Fruit fly (Drosophila melanogaster) whole organism, embryonic: ENCODE measurements around the gene CG11095.

Experiments
- ATbp ChIP-seq: fragments of 200-800 bp; sonication (Bioruptor generic); optimal IDR thresholded peaks from 2 replicates; lab custom pipeline; 2017; ENCODE audit warnings: missing biosample characterization, mild to moderate bottlenecking, missing genetic modification characterization, missing genetic modification reagents
- Blimp-1 ChIP-seq: fragments of 200-800 bp; sonication (Bioruptor generic); optimal IDR thresholded peaks from 3 replicates; lab custom pipeline; 2018; ENCODE audit warnings: missing biosample characterization, missing genetic modification characterization, mild to moderate bottlenecking, moderate library complexity, missing genetic modification reagents
- CG13775 ChIP-seq: fragments of 200-800 bp; sonication (Bioruptor generic); optimal IDR thresholded peaks from 3 replicates; lab custom pipeline; 2017; ENCODE audit warnings: missing biosample characterization, mild to moderate bottlenecking, missing genetic modification characterization
- CG15011 ChIP-seq: fragments of 200-800 bp; sonication (Bioruptor generic); optimal IDR thresholded peaks from 3 replicates; lab custom pipeline; 2018; ENCODE audit warnings: missing biosample characterization, mild to moderate bottlenecking, missing genetic modification characterization
- CG15269 ChIP-seq: fragments of 200-800 bp; sonication (Bioruptor generic); optimal IDR thresholded peaks from 2 replicates; lab custom pipeline; 2018; ENCODE audit warnings: missing biosample characterization, mild to moderate bottlenecking, missing genetic modification characterization, moderate library complexity
- CG18476 ChIP-seq: fragments of 200-800 bp; sonication (Bioruptor generic); optimal IDR thresholded peaks from 2 replicates; lab custom pipeline; 2016; ENCODE audit warnings: missing biosample characterization, mild to moderate bottlenecking, missing genetic modification characterization
- CG2199 ChIP-seq: fragments of 200-800 bp; sonication (Bioruptor generic); IDR thresholded peaks from 3 replicates; pipeline ENCODE4 v1.3.6; 2022; ENCODE audit warnings: missing biosample characterization, missing genetic modification characterization
- CG32772 ChIP-seq: fragments of 200-800 bp; sonication (Bioruptor generic); IDR thresholded peaks from 2 replicates; pipeline ENCODE4 v1.3.6; 2022; ENCODE audit warnings: missing biosample characterization, missing genetic modification characterization
- CG4282 ChIP-seq: fragments of 200-800 bp; sonication (Bioruptor generic); optimal IDR thresholded peaks from 2 replicates; lab custom pipeline; 2016; ENCODE audit warnings: missing biosample characterization, missing genetic modification characterization
- CG4617 ChIP-seq: fragments of 200-800 bp; sonication (Bioruptor generic); optimal IDR thresholded peaks from 3 replicates; lab custom pipeline; 2016; ENCODE audit warnings: missing biosample characterization, missing genetic modification characterization, borderline replicate concordance
- CG4820 ChIP-seq: fragments of 200-800 bp; sonication (Bioruptor generic); optimal IDR thresholded peaks from 3 replicates; lab custom pipeline; 2016; ENCODE audit warnings: missing biosample characterization, missing genetic modification characterization
- CG6689 ChIP-seq: fragments of 200-800 bp; sonication (Bioruptor generic); IDR thresholded peaks from 2 replicates; pipeline ENCODE4 v1.3.6; 2022; ENCODE audit warnings: missing biosample characterization, missing genetic modification characterization
- CG6854 ChIP-seq: fragments of 200-800 bp; sonication (Bioruptor generic); optimal IDR thresholded peaks from 3 replicates; lab custom pipeline; 2017; ENCODE audit warnings: missing biosample characterization, mild to moderate bottlenecking, missing genetic modification characterization
- CG7357 ChIP-seq: fragments of 200-800 bp; sonication (Bioruptor generic); IDR thresholded peaks from 3 replicates; pipeline ENCODE4 v1.3.6; 2022; ENCODE audit warnings: missing biosample characterization, missing genetic modification characterization
- CG8290 ChIP-seq, 3 experiments: fragments of 200-800 bp; sonication (Bioruptor generic); optimal IDR thresholded peaks; 2 replicates each; lab custom pipeline; 2016 to 2019; ENCODE audit warnings: missing biosample characterization in 3 of 3, missing genetic modification characterization in 3 of 3, mild to moderate bottlenecking in 2 of 3, moderate library complexity in 1 of 3
- CG9727 ChIP-seq: fragments of 200-800 bp; sonication (Bioruptor generic); optimal IDR thresholded peaks from 3 replicates; lab custom pipeline; 2017; ENCODE audit warnings: missing biosample characterization, mild to moderate bottlenecking, missing genetic modification characterization
- D19A ChIP-seq: fragments of 200-800 bp; optimal IDR thresholded peaks from 3 replicates; lab custom pipeline; 2019; ENCODE audit warnings: missing biosample characterization, mild to moderate bottlenecking, missing genetic modification characterization, moderate library complexity
- Dip3 ChIP-seq: fragments of 200-800 bp; sonication (Bioruptor generic); optimal IDR thresholded peaks from 3 replicates; lab custom pipeline; 2016; ENCODE audit warnings: missing biosample characterization, missing genetic modification characterization
- E2f1 ChIP-seq: fragments of 200-800 bp; sonication (Bioruptor generic); IDR thresholded peaks from 2 replicates; pipeline ENCODE4 v1.3.6; 2022; ENCODE audit warnings: missing biosample characterization, missing genetic modification characterization
- GATAe ChIP-seq: fragments of 200-800 bp; sonication (Bioruptor generic); conservative IDR thresholded peaks from 2 replicates; pipeline ENCODE4 v1.3.6; 2022; ENCODE audit warnings: missing biosample characterization, missing genetic modification characterization
- HHEX ChIP-seq: fragments of 200-800 bp; sonication (Bioruptor generic); optimal IDR thresholded peaks from 3 replicates; lab custom pipeline; 2017; ENCODE audit warnings: missing biosample characterization, mild to moderate bottlenecking, missing genetic modification characterization, missing genetic modification reagents
- Hand ChIP-seq: fragments of 200-800 bp; sonication (Bioruptor generic); optimal IDR thresholded peaks from 2 replicates; lab custom pipeline; 2017; ENCODE audit warnings: mild to moderate bottlenecking, missing biosample characterization, missing genetic modification reagents, missing genetic modification characterization
- Hmr ChIP-seq: fragments of 200-800 bp; sonication (Bioruptor generic); optimal IDR thresholded peaks from 3 replicates; lab custom pipeline; 2017; ENCODE audit warnings: mild to moderate bottlenecking, missing biosample characterization, missing genetic modification reagents, missing genetic modification characterization
- Jarid2 ChIP-seq: fragments of 200-800 bp; sonication (Bioruptor generic); optimal IDR thresholded peaks from 3 replicates; lab custom pipeline; 2017; ENCODE audit warnings: mild to moderate bottlenecking, missing biosample characterization, missing genetic modification reagents, missing genetic modification characterization
- Kr ChIP-seq: fragments of 200-800 bp; sonication (Bioruptor generic); optimal IDR thresholded peaks from 2 replicates; lab custom pipeline; 2017; ENCODE audit warnings: missing biosample characterization, mild to moderate bottlenecking, missing genetic modification characterization
- Max ChIP-seq: fragments of 200-800 bp; sonication (Bioruptor generic); optimal IDR thresholded peaks from 2 replicates; lab custom pipeline; 2016; ENCODE audit warnings: missing biosample characterization, mild to moderate bottlenecking, missing genetic modification characterization
- Med ChIP-seq: fragments of 200-800 bp; sonication (Bioruptor generic); peaks from one replicate; lab custom pipeline; 2016; ENCODE audit warnings: missing biosample characterization, missing genetic modification characterization, mild to moderate bottlenecking, inconsistent platforms, moderate library complexity
- NC2β ChIP-seq: fragments of 200-800 bp; sonication (Bioruptor generic); optimal IDR thresholded peaks from 2 replicates; lab custom pipeline; 2016; ENCODE audit warnings: missing biosample characterization, missing genetic modification characterization
- Opbp ChIP-seq: fragments of 200-800 bp; sonication (Bioruptor generic); IDR thresholded peaks from 3 replicates; pipeline ENCODE4 v1.3.6; 2022; ENCODE audit warnings: missing biosample characterization, missing genetic modification characterization; ENCODE audit not compliant: partially characterized antibody
- Side ChIP-seq: fragments of 200-800 bp; sonication (Bioruptor generic); optimal IDR thresholded peaks from 2 replicates; lab custom pipeline; 2016; ENCODE audit warnings: missing biosample characterization, missing genetic modification characterization
- Vsx1 ChIP-seq: fragments of 200-800 bp; sonication (Bioruptor generic); optimal IDR thresholded peaks from 2 replicates; lab custom pipeline; 2017; ENCODE audit warnings: missing biosample characterization, mild to moderate bottlenecking, missing genetic modification characterization, missing genetic modification reagents
- dmrt11E ChIP-seq: fragments of 200-800 bp; sonication (Bioruptor generic); optimal IDR thresholded peaks from 3 replicates; lab custom pipeline; 2018; ENCODE audit warnings: missing biosample characterization, mild to moderate bottlenecking, missing genetic modification characterization, moderate library complexity
- dysf ChIP-seq: fragments of 200-800 bp; sonication (Bioruptor generic); IDR thresholded peaks from 3 replicates; pipeline ENCODE4 v1.3.6; 2022; ENCODE audit warnings: missing biosample characterization, missing genetic modification characterization
- ems ChIP-seq: fragments of 200-800 bp; sonication (Bioruptor generic); optimal IDR thresholded peaks from 3 replicates; lab custom pipeline; 2016; ENCODE audit warnings: missing biosample characterization, missing genetic modification characterization
- esg ChIP-seq: fragments of 200-800 bp; sonication (Bioruptor generic); conservative IDR thresholded peaks from 2 replicates; pipeline ENCODE4 v1.3.6; 2022; ENCODE audit warnings: missing biosample characterization, missing genetic modification characterization
- fu2 ChIP-seq: fragments of 200-800 bp; sonication (Bioruptor generic); optimal IDR thresholded peaks from 2 replicates; lab custom pipeline; 2016; ENCODE audit warnings: missing biosample characterization, missing genetic modification characterization
- klu ChIP-seq: fragments of 200-800 bp; sonication (Bioruptor generic); IDR thresholded peaks from 2 replicates; pipeline ENCODE4 v1.3.6; 2022; ENCODE audit warnings: missing biosample characterization, missing genetic modification characterization
- lab ChIP-seq: fragments of 200-800 bp; sonication (Bioruptor generic); optimal IDR thresholded peaks from 3 replicates; lab custom pipeline; 2017; ENCODE audit warnings: missing biosample characterization, missing genetic modification characterization, mild to moderate bottlenecking, moderate library complexity, missing genetic modification reagents
- lola ChIP-seq, 3 experiments: fragments of >200 bp in 2 of 3; fragments of 200-800 bp in 1 of 3; sonication (Bioruptor generic) in 1 of 3; optimal IDR thresholded peaks; 2 replicates each; lab custom pipeline; 2017 to 2019; ENCODE audit warnings: missing biosample characterization in 3 of 3, missing genetic modification characterization in 3 of 3, mild to moderate bottlenecking in 1 of 3, moderate library complexity in 1 of 3
- peb ChIP-seq: fragments of 200-800 bp; sonication (Bioruptor generic); IDR thresholded peaks from 2 replicates; pipeline ENCODE4 v1.3.6; 2022; ENCODE audit warnings: missing biosample characterization, missing genetic modification characterization
- pita ChIP-seq: fragments of 200-800 bp; sonication (Bioruptor generic); optimal IDR thresholded peaks from 2 replicates; lab custom pipeline; 2017; ENCODE audit warnings: missing biosample characterization, mild to moderate bottlenecking, missing genetic modification characterization
- ranshi ChIP-seq: fragments of 200-800 bp; sonication (Bioruptor generic); IDR thresholded peaks from 2 replicates; pipeline ENCODE4 v1.3.6; 2022; ENCODE audit warnings: missing biosample characterization, missing genetic modification characterization
- schlank ChIP-seq: fragments of 200-800 bp; sonication (Bioruptor generic); optimal IDR thresholded peaks from 2 replicates; lab custom pipeline; 2018; ENCODE audit warnings: missing biosample characterization, mild to moderate bottlenecking, missing genetic modification characterization
- sd ChIP-seq: fragments of 200-800 bp; sonication (Bioruptor generic); optimal IDR thresholded peaks from 3 replicates; lab custom pipeline; 2018; ENCODE audit warnings: missing biosample characterization, mild to moderate bottlenecking, missing genetic modification characterization, moderate library complexity
- sr ChIP-seq: fragments of 200-800 bp; sonication (Bioruptor generic); IDR thresholded peaks from 3 replicates; pipeline ENCODE4 v1.3.6; 2022; ENCODE audit warnings: missing biosample characterization, missing genetic modification characterization
- toy ChIP-seq: fragments of 200-800 bp; sonication (Bioruptor generic); IDR thresholded peaks from 2 replicates; pipeline ENCODE4 v1.3.6; 2022; ENCODE audit warnings: missing biosample characterization, missing genetic modification characterization
- ttk ChIP-seq: fragments of 200-800 bp; sonication (Bioruptor generic); IDR thresholded peaks from 2 replicates; pipeline ENCODE4 v2.1.2; 2022; ENCODE audit warnings: missing biosample characterization, missing genetic modification characterization
- tx ChIP-seq: fragments of 200-800 bp; sonication (Bioruptor generic); optimal IDR thresholded peaks from 2 replicates; lab custom pipeline; 2016; ENCODE audit warnings: missing biosample characterization, missing genetic modification characterization

The CG11095 gene

DNA sequence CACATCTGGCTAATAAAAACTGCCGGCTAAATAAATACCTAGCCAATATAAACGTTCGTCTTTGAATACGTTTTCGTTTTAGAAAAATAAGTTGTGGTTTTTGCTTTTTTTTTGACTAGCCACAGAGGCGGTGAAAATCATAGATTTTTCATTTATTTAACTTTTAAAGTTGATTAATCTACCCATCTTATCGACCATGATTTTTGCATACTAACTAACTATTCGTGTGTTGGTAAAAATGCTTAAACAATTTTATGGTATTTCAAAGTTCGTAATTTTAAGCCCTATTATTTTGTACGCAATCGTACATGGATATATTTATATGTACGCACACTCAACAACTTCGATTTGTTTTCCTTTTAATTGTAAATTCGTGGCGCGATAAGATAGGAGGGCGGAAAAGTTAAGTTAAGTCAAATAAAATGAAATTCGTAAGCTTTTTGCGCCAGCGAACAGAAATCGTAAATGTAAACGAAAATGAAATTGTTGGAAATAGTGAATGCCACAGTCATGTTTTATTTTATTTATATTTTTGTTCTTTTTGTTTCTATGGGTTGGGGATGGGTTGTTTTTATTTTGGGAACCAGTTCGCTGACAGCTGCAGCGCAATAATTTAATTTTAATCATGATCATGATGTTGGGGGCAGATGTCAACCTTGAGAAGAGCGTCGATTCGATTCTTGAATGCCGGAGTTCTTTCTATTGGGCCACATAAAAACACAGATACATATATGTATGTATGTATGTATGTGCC is 6.1 kb downstream of the CG11095 start (continued):
- no peak for TF ChIP-seq peb (GFP tag; lab: Robert Waterston, UW)
- no peak for TF ChIP-seq CG7357 (GFP tag; lab: Robert Waterston, UW)
- peak; percentile 70 for TF ChIP-seq CG15269 (tag; lab: Kevin White, UChicago)
- no peak for TF ChIP-seq sr (GFP tag; lab: Robert Waterston, UW)
- TF ChIP-seq ems (GFP tag; lab: Kevin White, UChicago): no peak
- TF ChIP-seq Jarid2 (GFP tag; lab: Kevin White, UChicago): no peak
- TF ChIP-seq Blimp-1 (GFP tag; lab: Kevin White, UChicago): peak; percentile 42
- TF ChIP-seq lola (GFP tag; optimal IDR thresholded peaks at IDR 0.05; lab: Kevin White, UChicago): no peak
- no peak for TF ChIP-seq tx (GFP tag; lab: Kevin White, UChicago)
- peak; percentile 5 for TF ChIP-seq Dip3 (GFP tag; lab: Kevin White, UChicago)
- peak; percentile 26 for TF ChIP-seq D19A (tag; lab: Kevin White, UChicago)
- TF ChIP-seq Kr (GFP tag; lab: Kevin White, UChicago): no peak
- TF ChIP-seq dysf (GFP tag; lab: Robert Waterston, UW): peak; percentile 52; the same call in 1 of the 3 replicates
- no peak for TF ChIP-seq CG4282 (GFP tag; lab: Kevin White, UChicago)
- peak; percentile 27 for TF ChIP-seq CG18476 (GFP tag; lab: Kevin White, UChicago)
- TF ChIP-seq lab (GFP tag; lab: Kevin White, UChicago): peak; percentile 55
- no peak for TF ChIP-seq CG4617 (GFP tag; lab: Kevin White, UChicago)
- peak; percentile 48 for TF ChIP-seq CG6689 (GFP tag; lab: Robert Waterston, UW)
- no peak for TF ChIP-seq CG6854
- 0 out of 2 replicates have a peak, but pooled peaks have one; percentile 12 for TF ChIP-seq E2f1 (GFP tag; lab: Robert Waterston, UW)
- TF ChIP-seq sd (tag; lab: Kevin White, UChicago): peak; percentile 26
- TF ChIP-seq klu (GFP tag; lab: Robert Waterston, UW): no peak
- TF ChIP-seq NC2β (GFP tag; lab: Kevin White, UChicago): no peak
- TF ChIP-seq CG9727 (GFP tag; lab: Kevin White, UChicago): peak; percentile 40
- TF ChIP-seq ATbp (GFP tag; lab: Kevin White, UChicago): peak; percentile 5
- TF ChIP-seq CG13775 (GFP tag; lab: Kevin White, UChicago): peak; percentile 11
- TF ChIP-seq CG2199 (GFP tag; lab: Robert Waterston, UW): no peak
- no peak for TF ChIP-seq CG4820
- TF ChIP-seq Hmr (GFP tag; lab: Kevin White, UChicago): peak; percentile 34
- no peak for TF ChIP-seq CG15011 (GFP tag; lab: Kevin White, UChicago)
- TF ChIP-seq CG8290 (GFP tag; optimal IDR thresholded peaks at IDR 0.05; lab: Kevin White, UChicago): no peak
- TF ChIP-seq CG8290 (tag; optimal IDR thresholded peaks at IDR 0.05; lab: Kevin White, UChicago): peak in 1 of 2 experiments; percentile 27
- no peak for TF ChIP-seq dmrt11E (tag; lab: Kevin White, UChicago)
- no peak for TF ChIP-seq schlank (tag; lab: Kevin White, UChicago)
- peak; percentile 36; the same call in 1 of the 2 replicates for TF ChIP-seq ranshi (GFP tag; lab: Robert Waterston, UW)
- TF ChIP-seq Vsx1 (GFP tag; lab: Kevin White, UChicago): no peak
- TF ChIP-seq ttk (GFP tag; lab: Robert Waterston, UW): no peak
- peak; percentile 57 for TF ChIP-seq HHEX (GFP tag; lab: Kevin White, UChicago)
- TF ChIP-seq fu2: peak; percentile 31
- TF ChIP-seq esg (GFP tag; lab: Robert Waterston, UW): 0 out of 2 replicates have a peak, but pooled peaks have one; percentile 32
- no peak for TF ChIP-seq pita (GFP tag; lab: Kevin White, UChicago)
- TF ChIP-seq toy (GFP tag; lab: Robert Waterston, UW): no peak
- no peak for TF ChIP-seq CG32772 (GFP tag; lab: Robert Waterston, UW)
- no peak for TF ChIP-seq Hand (GFP tag; lab: Kevin White, UChicago)
- no peak for TF ChIP-seq Opbp
- TF ChIP-seq Max (GFP tag; lab: Kevin White, UChicago): no peak
- no peak for TF ChIP-seq Side
- no peak for TF ChIP-seq GATAe (GFP tag; lab: Robert Waterston, UW)
- peak; percentile 80 for TF ChIP-seq Med (GFP tag; lab: Kevin White, UChicago)
